Worm (Caenorhabditis elegans) whole organism, dauer: ENCODE measurements around the gene C01G10.10.

Experiments
- unc-62 ChIP-seq: sonication (generic microtip); optimal IDR thresholded peaks from 2 replicates; lab custom pipeline; 2017; ENCODE audit warnings: missing biosample characterization, missing genetic modification reagents, missing genetic modification characterization

C01G10.10 gene

ce11 chrV:15087207-15087706, 5.0 kb upstream of the C01G10.10 start, which contains the start of the genes C01G10.15 and C01G10.6:
Gene C01G10.15 (minus strand): TSS chrV:15087307.
Gene C01G10.6 (plus strand): TSS chrV:15087656.
- no peak for TF ChIP-seq unc-62 (GFP tag; lab: Kevin White, UChicago)

ce11 chrV:15085335-15085800, 3.1 kb upstream of the C01G10.10 start, which contains the start of the genes ahsa-1 and C01G10.7:
Gene ahsa-1 (minus strand): TSS chrV:15085385.
Gene C01G10.7 (plus strand): TSS chrV:15085747.
- TF ChIP-seq unc-62 (GFP tag; lab: Kevin White, UChicago): no peak

ce11 chrV:15083659-15084058, 1.4 kb upstream of the C01G10.10 start:
- no peak for TF ChIP-seq unc-62 (GFP tag; lab: Kevin White, UChicago)

- no peak for TF ChIP-seq unc-62 (GFP tag; lab: Kevin White, UChicago)
These were observed 3.7 kb downstream of the C01G10.10 start for ce11 chrV:15078560-15078959.

ce11 chrV:15074907-15075306, 7.3 kb downstream of the C01G10.10 start:
- TF ChIP-seq unc-62 (GFP tag; lab: Kevin White, UChicago): no peak

- TF ChIP-seq unc-62 (GFP tag; lab: Kevin White, UChicago): no peak
These were observed 9.5 kb downstream of the C01G10.10 start for ce11 chrV:15072738-15073137.

- no peak for TF ChIP-seq unc-62 (GFP tag; lab: Kevin White, UChicago)
These were observed 11.0 kb downstream of the C01G10.10 start, which contains the start of gene unc-76 for ce11 chrV:15071015-15071810. Gene unc-76 (plus strand): TSS chrV:15071760.

ce11 chrV:15069435-15069985, 12.7 kb downstream of the C01G10.10 start:
- TF ChIP-seq unc-62 (GFP tag; lab: Kevin White, UChicago): no peak

ce11 chrV:15068378-15068777, 13.9 kb downstream of the C01G10.10 start, which contains the start of gene dnj-3:
Gene dnj-3 (plus strand): TSS chrV:15068678.
- TF ChIP-seq unc-62 (GFP tag; lab: Kevin White, UChicago): no peak

ce11 chrV:15067165-15067564, 15.1 kb downstream of the C01G10.10 start, which contains the start of gene C25D7.10:
Gene C25D7.10 (plus strand): TSS chrV:15067465.
- TF ChIP-seq unc-62 (GFP tag; lab: Kevin White, UChicago): no peak

- no peak for TF ChIP-seq unc-62 (GFP tag; lab: Kevin White, UChicago)
These were observed 16.3 kb downstream of the C01G10.10 start, which contains the start of gene otub-1 for ce11 chrV:15065837-15066348. Gene otub-1 (plus strand): TSS chrV:15066298.

ce11 chrV:15065068-15065744, 17.0 kb downstream of the C01G10.10 start, which contains the start of gene C25D7.9:
Gene C25D7.9 (plus strand): TSS chrV:15065135.
- TF ChIP-seq unc-62 (GFP tag; lab: Kevin White, UChicago): no peak

ce11 chrV:15063987-15064386, 18.3 kb downstream of the C01G10.10 start, which contains the start of gene rap-2:
Gene rap-2 (minus strand): TSS chrV:15064087.
- no peak for TF ChIP-seq unc-62 (GFP tag; lab: Kevin White, UChicago)

- no peak for TF ChIP-seq unc-62 (GFP tag; lab: Kevin White, UChicago)
These were observed 21.6 kb downstream of the C01G10.10 start for ce11 chrV:15060595-15060994.

- no peak for TF ChIP-seq unc-62 (GFP tag; lab: Kevin White, UChicago)
These were observed 22.7 kb downstream of the C01G10.10 start, which contains the start of the genes mcm-3 and C25D7.15 for ce11 chrV:15059534-15059933. Gene mcm-3 (minus strand): TSS chrV:15059599. Gene C25D7.15 (plus strand): TSS chrV:15059808.
